Fruit fly (Drosophila melanogaster) whole organism, embryonic: ENCODE measurements around the gene Scm.

ENCODE experiments used
- Awh ChIP-seq: fragments of 200-800 bp; sonication (Bioruptor generic); IDR thresholded peaks from 2 replicates; pipeline ENCODE4, ENCODE4 v1.3.6; 2022; ENCODE audit warnings: missing biosample characterization, missing genetic modification characterization
- B-H1 ChIP-seq: fragments of 200-800 bp; sonication (Bioruptor generic); IDR thresholded peaks from 3 replicates; pipeline ENCODE4 v1.3.6; 2022; ENCODE audit warnings: missing biosample characterization, missing genetic modification characterization
- Blimp-1 ChIP-seq: fragments of 200-800 bp; sonication (Bioruptor generic); optimal IDR thresholded peaks from 3 replicates; lab custom pipeline; 2018; ENCODE audit warnings: missing biosample characterization, missing genetic modification characterization, mild to moderate bottlenecking, moderate library complexity, missing genetic modification reagents
- Bteb2 ChIP-seq: fragments of 200-800 bp; sonication (Bioruptor generic); optimal IDR thresholded peaks from 2 replicates; lab custom pipeline; 2016; ENCODE audit warnings: missing biosample characterization, missing genetic modification characterization
- C15 ChIP-seq: fragments of 200-800 bp; sonication (Bioruptor generic); IDR thresholded peaks from 3 replicates; pipeline ENCODE4 v1.3.6; 2022; ENCODE audit warnings: missing biosample characterization, missing genetic modification characterization
- CG1024 ChIP-seq: fragments of 200-800 bp; sonication (Bioruptor generic); IDR thresholded peaks from 2 replicates; pipeline ENCODE4 v1.3.6; 2022; ENCODE audit warnings: missing biosample characterization, missing genetic modification characterization
- CG10979 ChIP-seq: fragments of 200-800 bp; sonication (Bioruptor generic); optimal IDR thresholded peaks from 2 replicates; lab custom pipeline; 2018; ENCODE audit warnings: missing biosample characterization, mild to moderate bottlenecking, missing genetic modification characterization, moderate library complexity
- CG11085 ChIP-seq: fragments of 200-800 bp; sonication (Bioruptor generic); IDR thresholded peaks from 2 replicates; pipeline ENCODE4 v1.3.6; 2022; ENCODE audit warnings: missing biosample characterization, missing genetic modification characterization
- CG11398 ChIP-seq: fragments of 200-800 bp; sonication (Bioruptor generic); optimal IDR thresholded peaks from 2 replicates; lab custom pipeline; 2016; ENCODE audit warnings: missing biosample characterization, missing genetic modification characterization
- CG11504 ChIP-seq: fragments of 200-800 bp; sonication (Bioruptor generic); optimal IDR thresholded peaks from 3 replicates; lab custom pipeline; 2019; ENCODE audit warnings: missing biosample characterization, mild to moderate bottlenecking, missing genetic modification characterization, moderate library complexity
- CG12071 ChIP-seq: fragments of 200-800 bp; sonication (Bioruptor generic); optimal IDR thresholded peaks from 3 replicates; lab custom pipeline; 2018; ENCODE audit warnings: missing biosample characterization, mild to moderate bottlenecking, missing genetic modification characterization
- CG12391 ChIP-seq: fragments of 200-800 bp; sonication (Bioruptor generic); optimal IDR thresholded peaks from 3 replicates; lab custom pipeline; 2018; ENCODE audit warnings: missing biosample characterization, mild to moderate bottlenecking, missing genetic modification characterization, moderate library complexity
- CG16779 ChIP-seq: fragments of 200-800 bp; sonication (Bioruptor generic); IDR thresholded peaks from 2 replicates; pipeline ENCODE4 v1.3.6; 2022; ENCODE audit warnings: missing biosample characterization, missing genetic modification characterization
- CG17385 ChIP-seq: fragments of 200-800 bp; sonication (Bioruptor generic); optimal IDR thresholded peaks from 3 replicates; lab custom pipeline; 2018; ENCODE audit warnings: missing biosample characterization, mild to moderate bottlenecking, missing genetic modification characterization
- CG2202 ChIP-seq: fragments of 200-800 bp; sonication (Bioruptor generic); optimal IDR thresholded peaks from 2 replicates; lab custom pipeline; 2018; ENCODE audit warnings: missing biosample characterization, mild to moderate bottlenecking, missing genetic modification characterization
- CG2712 ChIP-seq: fragments of 200-800 bp; optimal IDR thresholded peaks from 3 replicates; lab custom pipeline; 2019; ENCODE audit warnings: missing biosample characterization, mild to moderate bottlenecking, missing genetic modification characterization, moderate library complexity
- CG6683 ChIP-seq: fragments of 200-800 bp; sonication (Bioruptor generic); optimal IDR thresholded peaks from 2 replicates; lab custom pipeline; 2017; ENCODE audit warnings: missing biosample characterization, mild to moderate bottlenecking, missing genetic modification characterization, missing genetic modification reagents
- CG6765 ChIP-seq: fragments of 200-800 bp; sonication (Bioruptor generic); optimal IDR thresholded peaks from 3 replicates; lab custom pipeline; 2017; ENCODE audit warnings: missing biosample characterization, mild to moderate bottlenecking, missing genetic modification characterization
- CG7839 ChIP-seq: fragments of 200-800 bp; sonication (Bioruptor generic); optimal IDR thresholded peaks from 3 replicates; lab custom pipeline; 2018; ENCODE audit warnings: missing biosample characterization, mild to moderate bottlenecking, missing genetic modification characterization, moderate library complexity
- CG7987 ChIP-seq: fragments of 200-800 bp; sonication (Bioruptor generic); optimal IDR thresholded peaks from 2 replicates; lab custom pipeline; 2018; ENCODE audit warnings: missing biosample characterization, mild to moderate bottlenecking, missing genetic modification characterization, moderate library complexity
- CG8290 ChIP-seq, 3 experiments: fragments of 200-800 bp; sonication (Bioruptor generic); optimal IDR thresholded peaks; 2 replicates each; lab custom pipeline; 2016 to 2019; ENCODE audit warnings: missing biosample characterization in 3 of 3, missing genetic modification characterization in 3 of 3, mild to moderate bottlenecking in 2 of 3, moderate library complexity in 1 of 3
- CG9876 ChIP-seq: fragments of 200-800 bp; sonication (Bioruptor generic); optimal IDR thresholded peaks from 2 replicates; lab custom pipeline; 2016; ENCODE audit warnings: missing biosample characterization, missing genetic modification characterization
- Dip2 ChIP-seq: fragments of 200-800 bp; sonication (Bioruptor generic); IDR thresholded peaks from 2 replicates; pipeline ENCODE4 v1.3.6; 2022; ENCODE audit warnings: missing biosample characterization, missing genetic modification characterization
- Dref ChIP-seq: fragments of 200-800 bp; sonication (Bioruptor generic); IDR thresholded peaks from 2 replicates; pipeline ENCODE4 v1.3.6; 2022; ENCODE audit warnings: missing biosample characterization, missing genetic modification characterization
- Gsc ChIP-seq: fragments of 200-800 bp; sonication (Bioruptor generic); IDR thresholded peaks from 2 replicates; pipeline ENCODE4 v1.3.6; 2022; ENCODE audit warnings: missing biosample characterization, missing genetic modification characterization
- Gug ChIP-seq: fragments of 200-800 bp; sonication (Bioruptor generic); IDR thresholded peaks from 4 replicates; pipeline ENCODE4 v1.3.6; 2022; ENCODE audit warnings: missing biosample characterization, missing genetic modification characterization
- HHEX ChIP-seq: fragments of 200-800 bp; sonication (Bioruptor generic); optimal IDR thresholded peaks from 3 replicates; lab custom pipeline; 2017; ENCODE audit warnings: missing biosample characterization, mild to moderate bottlenecking, missing genetic modification characterization, missing genetic modification reagents
- Hey ChIP-seq: fragments of 200-800 bp; sonication (Bioruptor generic); optimal IDR thresholded peaks from 3 replicates; lab custom pipeline; 2018; ENCODE audit warnings: missing biosample characterization, mild to moderate bottlenecking, missing genetic modification characterization
- MTF-1 ChIP-seq: fragments of 200-800 bp; sonication (Bioruptor generic); optimal IDR thresholded peaks from 2 replicates; lab custom pipeline; 2018; ENCODE audit warnings: missing biosample characterization, mild to moderate bottlenecking, missing genetic modification characterization, borderline replicate concordance
- Pdp1 ChIP-seq, 2 experiments: fragments of 200-800 bp; sonication (Bioruptor generic); optimal IDR thresholded peaks; 3 replicates each; lab custom pipeline; 2016; ENCODE audit warnings: missing biosample characterization in 2 of 2, missing genetic modification characterization in 2 of 2, mild to moderate bottlenecking in 1 of 2, moderate library complexity in 1 of 2
- Sin3A ChIP-seq: fragments of >200 bp; optimal IDR thresholded peaks from 2 replicates; lab custom pipeline; 2018
- Usf ChIP-seq: fragments of 200-800 bp; sonication (Bioruptor generic); optimal IDR thresholded peaks from 2 replicates; lab custom pipeline; 2017; ENCODE audit warnings: missing genotype, missing biosample characterization, missing genetic modification characterization
- ab ChIP-seq: fragments of 200-800 bp; sonication (Bioruptor generic); optimal IDR thresholded peaks from 2 replicates; lab custom pipeline; 2016; ENCODE audit warnings: missing biosample characterization, missing genetic modification characterization
- ac ChIP-seq: fragments of 200-800 bp; sonication (Bioruptor generic); optimal IDR thresholded peaks from 3 replicates; lab custom pipeline; 2017; ENCODE audit warnings: missing biosample characterization, mild to moderate bottlenecking, missing genetic modification characterization
- cad ChIP-seq: fragments of >200 bp; optimal IDR thresholded peaks from 2 replicates; lab custom pipeline; 2017; ENCODE audit warnings: missing biosample characterization, missing genetic modification characterization
- chinmo ChIP-seq: fragments of 200-800 bp; sonication (Bioruptor generic); IDR thresholded peaks from 4 replicates; pipeline ENCODE4 v1.3.6; 2022; ENCODE audit warnings: missing biosample characterization, missing genetic modification characterization; ENCODE audit not compliant: partially characterized antibody
- da ChIP-seq: fragments of 200-800 bp; sonication (Bioruptor generic); optimal IDR thresholded peaks from 2 replicates; lab custom pipeline; 2016; ENCODE audit warnings: missing biosample characterization, missing genetic modification characterization
- dpn ChIP-seq, 2 experiments: fragments of 200-800 bp; sonication (Bioruptor generic); optimal IDR thresholded peaks; 3 replicates each; lab custom pipeline; 2016; ENCODE audit warnings: missing biosample characterization in 2 of 2, missing genetic modification characterization in 2 of 2
- esg ChIP-seq: fragments of 200-800 bp; sonication (Bioruptor generic); conservative IDR thresholded peaks from 2 replicates; pipeline ENCODE4 v1.3.6; 2022; ENCODE audit warnings: missing biosample characterization, missing genetic modification characterization
- fru ChIP-seq: fragments of >200 bp; optimal IDR thresholded peaks from 2 replicates; lab custom pipeline; 2017
- gcm2 ChIP-seq: fragments of 200-800 bp; sonication (Bioruptor generic); optimal IDR thresholded peaks from 2 replicates; lab custom pipeline; 2016; ENCODE audit warnings: missing biosample characterization, missing genetic modification characterization
- gt ChIP-seq: fragments of 200-800 bp; sonication (Bioruptor generic); IDR thresholded peaks from 2 replicates; pipeline ENCODE4 v1.3.6; 2022; ENCODE audit warnings: missing biosample characterization, missing genetic modification characterization
- hkb ChIP-seq, 2 experiments: fragments of 200-800 bp in 1 of 2; fragments of >200 bp in 1 of 2; sonication (Bioruptor generic) in 1 of 2; IDR thresholded peaks in 1 of 2; optimal IDR thresholded peaks in 1 of 2; 2 replicates each; pipeline versions ENCODE4 v1.3.6 to Lab custom; 2017 to 2022; ENCODE audit warnings: missing biosample characterization in 1 of 2, missing genetic modification characterization in 1 of 2
- pros ChIP-seq: fragments of 200-800 bp; sonication (Bioruptor generic); optimal IDR thresholded peaks from 3 replicates; lab custom pipeline; 2019; ENCODE audit warnings: missing biosample characterization, mild to moderate bottlenecking, missing genetic modification characterization, moderate library complexity
- pum ChIP-seq: fragments of 200-800 bp; sonication (Bioruptor generic); optimal IDR thresholded peaks from 2 replicates; lab custom pipeline; 2016; ENCODE audit warnings: missing biosample characterization, missing genetic modification characterization
- sob ChIP-seq: fragments of 200-800 bp; sonication (Bioruptor generic); IDR thresholded peaks from 2 replicates; pipeline ENCODE4 v1.3.6; 2022; ENCODE audit warnings: missing biosample characterization, missing genetic modification characterization
- stc ChIP-seq: fragments of 200-800 bp; sonication (Bioruptor generic); IDR thresholded peaks from 2 replicates; pipeline ENCODE4 v1.3.6; 2022; ENCODE audit warnings: missing biosample characterization, missing genetic modification characterization
- tll ChIP-seq, 2 experiments: fragments of 200-800 bp in 1 of 2; fragments of >200 bp in 1 of 2; sonication (Bioruptor generic) in 1 of 2; optimal IDR thresholded peaks; 2 replicates each; lab custom pipeline; 2017 to 2019; ENCODE audit warnings: missing biosample characterization in 2 of 2, missing genetic modification characterization in 2 of 2, mild to moderate bottlenecking in 1 of 2, moderate library complexity in 1 of 2
- vnd ChIP-seq: fragments of 200-800 bp; sonication (Bioruptor generic); IDR thresholded peaks from 3 replicates; pipeline ENCODE4 v1.3.6; 2022; ENCODE audit warnings: missing biosample characterization, missing genetic modification characterization; ENCODE audit not compliant: partially characterized antibody
- zen ChIP-seq: fragments of 200-800 bp; sonication (Bioruptor generic); optimal IDR thresholded peaks from 3 replicates; lab custom pipeline; 2018; ENCODE audit warnings: missing biosample characterization, mild to moderate bottlenecking, missing genetic modification characterization, moderate library complexity

The Scm gene

dm6 chr3R:9600558-9600959, 36.9 kb downstream of the Scm start (continued):
- peak; percentile 55 for TF ChIP-seq HHEX
- TF ChIP-seq Gug (GFP tag; lab: Robert Waterston, UW), result no peak
- TF ChIP-seq fru (lab: Kevin White, UChicago), result no peak
- TF ChIP-seq ab (GFP tag; lab: Kevin White, UChicago), result no peak
- TF ChIP-seq MTF-1 (GFP tag; lab: Kevin White, UChicago), result no peak
- no peak for TF ChIP-seq pum (GFP tag; lab: Kevin White, UChicago)
- no peak for TF ChIP-seq CG12071 (GFP tag; lab: Kevin White, UChicago)
- TF ChIP-seq Dip2 (GFP tag; lab: Robert Waterston, UW), result no peak
- no peak for TF ChIP-seq CG9876
- TF ChIP-seq C15 (GFP tag; lab: Robert Waterston, UW), result no peak
- TF ChIP-seq CG11504 (tag; lab: Kevin White, UChicago), result peak; percentile 66
- no peak for TF ChIP-seq ac (GFP tag; lab: Kevin White, UChicago)
- peak; percentile 13 for TF ChIP-seq CG10979 (tag; lab: Kevin White, UChicago)
- TF ChIP-seq dpn (GFP tag; optimal IDR thresholded peaks at IDR 0.05; lab: Kevin White, UChicago), result no peak
- peak; percentile 6 for TF ChIP-seq CG7987 (GFP tag; lab: Kevin White, UChicago)
- no peak for TF ChIP-seq Hey
- peak; percentile 41 for TF ChIP-seq Blimp-1 (GFP tag; lab: Kevin White, UChicago)
- TF ChIP-seq tll (GFP tag; optimal IDR thresholded peaks at IDR 0.05; lab: Kevin White, UChicago), result no peak
- no peak for TF ChIP-seq pros (GFP tag; lab: Kevin White, UChicago)
- TF ChIP-seq da (GFP tag; lab: Kevin White, UChicago), result no peak
- TF ChIP-seq Pdp1 (GFP tag; optimal IDR thresholded peaks at IDR 0.05; lab: Kevin White, UChicago), result peak in 1 of 2 experiments; percentile 7
- TF ChIP-seq CG2202 (tag; lab: Kevin White, UChicago), result peak; percentile 31
- TF ChIP-seq Gsc (GFP tag; lab: Robert Waterston, UW), result no peak
- TF ChIP-seq B-H1, result peak; percentile 27; the same call in 1 of the 3 replicates
- no peak for TF ChIP-seq chinmo (GFP tag; lab: Robert Waterston, UW)
- no peak for TF ChIP-seq Awh (GFP tag; lab: Robert Waterston, UW)
- no peak for TF ChIP-seq cad
- TF ChIP-seq stc (GFP tag; lab: Robert Waterston, UW), result 0 out of 2 replicates have a peak, but pooled peaks have one; percentile 37
- peak; percentile 45 for TF ChIP-seq CG2712 (tag; lab: Kevin White, UChicago)
- TF ChIP-seq esg, result no peak
- TF ChIP-seq CG12391 (tag; lab: Kevin White, UChicago), result peak; percentile 22
- 0 out of 2 replicates have a peak, but pooled peaks have one; percentile 27 for TF ChIP-seq CG11085
- peak; percentile 20 for TF ChIP-seq CG6765 (GFP tag; lab: Kevin White, UChicago)
- TF ChIP-seq CG16779 (GFP tag; lab: Robert Waterston, UW), result no peak
- TF ChIP-seq sob (GFP tag; lab: Robert Waterston, UW), result 0 out of 2 replicates have a peak, but pooled peaks have one; percentile 38
- TF ChIP-seq zen (tag; lab: Kevin White, UChicago), result peak; percentile 6
- TF ChIP-seq gt (GFP tag; lab: Robert Waterston, UW), result no peak
- no peak for TF ChIP-seq CG8290 (GFP tag; optimal IDR thresholded peaks at IDR 0.05; lab: Kevin White, UChicago)
- peak in 1 of 2 experiments; percentile 0 for TF ChIP-seq CG8290 (tag; optimal IDR thresholded peaks at IDR 0.05; lab: Kevin White, UChicago)
- no peak for TF ChIP-seq vnd
- TF ChIP-seq gcm2 (GFP tag; lab: Kevin White, UChicago), result no peak
- peak; percentile 40 for TF ChIP-seq CG17385
- no peak for TF ChIP-seq Bteb2
- TF ChIP-seq Usf, result peak; percentile 41
- no peak for TF ChIP-seq CG1024
- no peak for TF ChIP-seq CG11398
- TF ChIP-seq CG7839, result peak; percentile 71
- TF ChIP-seq hkb (optimal IDR thresholded peaks at IDR 0.05; lab: Kevin White, UChicago), result no peak
- TF ChIP-seq hkb (GFP tag; IDR thresholded peaks at IDR 0.05; lab: Robert Waterston, UW), result peak; percentile 59
- peak; percentile 26 for TF ChIP-seq CG6683 (GFP tag; lab: Kevin White, UChicago)
- no peak for TF ChIP-seq Dref (GFP tag; lab: Robert Waterston, UW)
- no peak for TF ChIP-seq Sin3A (lab: Kevin White, UChicago)
